Fruit fly (Drosophila melanogaster) whole organism, adult: ENCODE results near the gene GckIII.

Source experiments
- CG11617 ChIP-seq: fragments of 200-800 bp; sonication (Bioruptor generic); optimal IDR thresholded peaks from 2 replicates; lab custom pipeline; 2017; ENCODE audit warnings: mild to moderate bottlenecking, missing biosample characterization, missing genetic modification reagents, missing genetic modification characterization
- CG12768 ChIP-seq: fragments of 200-800 bp; sonication (Bioruptor generic); optimal IDR thresholded peaks from 2 replicates; lab custom pipeline; 2017; ENCODE audit warnings: missing biosample characterization, missing genetic modification characterization, mild to moderate bottlenecking, moderate library complexity, missing genetic modification reagents
- CG33017 ChIP-seq: fragments of 200-800 bp; sonication (Bioruptor generic); optimal IDR thresholded peaks from 2 replicates; lab custom pipeline; 2018; ENCODE audit warnings: missing biosample characterization, mild to moderate bottlenecking, missing genetic modification characterization, moderate library complexity
- CG5204 ChIP-seq: fragments of 200-800 bp; sonication (Bioruptor generic); optimal IDR thresholded peaks from 2 replicates; lab custom pipeline; 2016; ENCODE audit warnings: missing biosample characterization, missing genetic modification characterization
- CG7101 ChIP-seq: fragments of 200-800 bp; sonication (Bioruptor generic); optimal IDR thresholded peaks from 2 replicates; lab custom pipeline; 2018; ENCODE audit warnings: missing biosample characterization, mild to moderate bottlenecking, missing genetic modification characterization, moderate library complexity
- Clk ChIP-seq: fragments of 200-800 bp; sonication (Bioruptor generic); optimal IDR thresholded peaks from 2 replicates; lab custom pipeline; 2017; ENCODE audit warnings: missing biosample characterization, missing genetic modification characterization
- Hr96 ChIP-seq: fragments of 200-800 bp; sonication (Bioruptor generic); optimal IDR thresholded peaks from 2 replicates; lab custom pipeline; 2016; ENCODE audit warnings: missing biosample characterization, missing genetic modification characterization
- Mnt ChIP-seq: fragments of 200-800 bp; sonication (Bioruptor generic); optimal IDR thresholded peaks from 2 replicates; lab custom pipeline; 2016; ENCODE audit warnings: missing biosample characterization, mild to moderate bottlenecking, missing genetic modification characterization
- bab1 ChIP-seq: fragments of 200-800 bp; sonication (Bioruptor generic); optimal IDR thresholded peaks from 3 replicates; lab custom pipeline; 2019; ENCODE audit warnings: missing biosample characterization, mild to moderate bottlenecking, missing genetic modification characterization, moderate library complexity
- cic ChIP-seq: fragments of 200-800 bp; sonication (Bioruptor generic); optimal IDR thresholded peaks from 2 replicates; lab custom pipeline; 2017; ENCODE audit warnings: missing biosample characterization, mild to moderate bottlenecking, missing genetic modification characterization, moderate library complexity
- kay ChIP-seq: fragments of 200-800 bp; sonication (Bioruptor generic); peaks from one replicate; lab custom pipeline; 2016; ENCODE audit warnings: missing biosample characterization, missing genetic modification characterization, borderline replicate concordance
- tj ChIP-seq: fragments of 200-800 bp; sonication (Bioruptor generic); optimal IDR thresholded peaks from 3 replicates; lab custom pipeline; 2017; ENCODE audit warnings: missing biosample characterization, mild to moderate bottlenecking, missing genetic modification characterization, moderate library complexity

DNA sequence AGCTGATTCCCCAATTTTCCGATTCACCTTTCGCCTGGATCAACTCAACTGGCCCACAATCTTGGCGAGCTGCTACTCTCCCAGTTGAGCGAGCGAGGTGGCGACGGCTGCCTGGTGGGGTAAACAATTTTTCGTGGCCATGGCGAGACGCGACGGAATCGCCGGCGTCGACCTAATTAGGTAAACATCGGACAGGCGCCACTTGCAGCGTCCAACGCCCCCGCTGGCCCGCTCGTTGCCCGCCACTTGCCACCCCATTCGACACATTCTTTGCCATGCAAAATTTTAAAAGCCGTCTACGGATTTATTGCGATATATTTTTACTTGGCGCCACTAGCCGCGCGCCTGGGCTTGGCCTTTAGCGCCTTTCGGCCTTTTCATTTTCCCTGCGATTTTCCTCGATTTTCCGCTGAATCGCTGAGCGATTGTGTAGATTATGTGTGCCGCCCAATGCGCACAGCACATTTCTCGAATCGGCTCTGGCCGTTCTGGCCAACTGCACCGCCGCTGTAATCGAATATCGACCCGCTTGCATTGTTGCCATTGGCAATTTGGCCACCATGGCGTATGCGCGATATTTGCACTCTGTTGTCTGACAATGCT lies 18.4 kb upstream of the GckIII start:
- TF ChIP-seq tj (no peak), CG12768 (GFP tag; lab: Kevin White, UChicago) (no peak), kay (GFP tag; lab: Kevin White, UChicago) (no peak), CG5204 (no peak), cic (no peak), CG11617 (GFP tag; lab: Kevin White, UChicago) (no peak), CG33017 (tag; lab: Kevin White, UChicago) (no peak), bab1 (GFP tag; lab: Kevin White, UChicago) (no peak), Clk (GFP tag; lab: Kevin White, UChicago) (no peak), Hr96 (GFP tag; lab: Kevin White, UChicago) (no peak), Mnt (GFP tag; lab: Kevin White, UChicago) (no peak), CG7101 (no peak)
